ENCODE assay signal across 4 fruit fly cellular contexts in genomic region chr3L:15847655-15848054, dm6.
TF ChIP-seq lines count a peak whose summit lies in the region.

No protein-coding gene starts in this region.

- TF ChIP-seq CTCF in whole organism, embryonic (GFP tag; optimal IDR thresholded peaks at IDR 0.05; lab: Kevin White, UChicago) = no peak

TF ChIP-seq in whole organism, embryonic, 481 proteins besides CTCF, POLR2A, EP300 and RAD21 (continues in another document):
- TF ChIP-seq phol (tag; optimal IDR thresholded peaks at IDR 0.05; lab: Kevin White, UChicago) (peak; percentile 44), zen2 (GFP tag; IDR thresholded peaks at IDR 0.05; lab: Robert Waterston, UW; ENCODE audit: partially characterized antibody) (no peak), hkb (optimal IDR thresholded peaks at IDR 0.05; lab: Kevin White, UChicago) (no peak), hkb (GFP tag; IDR thresholded peaks at IDR 0.05; lab: Robert Waterston, UW) (no peak), CG8765 (GFP tag; IDR thresholded peaks at IDR 0.05; lab: Robert Waterston, UW) (0 out of 2 replicates have a peak, but pooled peaks have one; percentile 45), Ptx1 (GFP tag; IDR thresholded peaks at IDR 0.05; lab: Robert Waterston, UW) (no peak), CG14667 (GFP tag; IDR thresholded peaks at IDR 0.05; lab: Robert Waterston, UW) (no peak), CG6175 (GFP tag; IDR thresholded peaks at IDR 0.05; lab: Robert Waterston, UW) (no peak), CG10462 (GFP tag; optimal IDR thresholded peaks at IDR 0.05; lab: Kevin White, UChicago) (no peak), corto (GFP tag; optimal IDR thresholded peaks at IDR 0.05; lab: Kevin White, UChicago) (no peak), Hr78 (GFP tag; optimal IDR thresholded peaks at IDR 0.05; lab: Kevin White, UChicago) (no peak), CG10543 (GFP tag; optimal IDR thresholded peaks at IDR 0.05; lab: Kevin White, UChicago) (no peak), CG10267 (tag; optimal IDR thresholded peaks at IDR 0.05; lab: Kevin White, UChicago) (peak; percentile 14), zf30C (GFP tag; optimal IDR thresholded peaks at IDR 0.05; lab: Kevin White, UChicago) (peak; percentile 72), eyg (GFP tag; optimal IDR thresholded peaks at IDR 0.05; lab: Kevin White, UChicago) (no peak), CG7928 (GFP tag; optimal IDR thresholded peaks at IDR 0.05; lab: Kevin White, UChicago) (no peak), nmo (GFP tag; optimal IDR thresholded peaks at IDR 0.05; lab: Kevin White, UChicago) (peak; percentile 15), fd102C (GFP tag; optimal IDR thresholded peaks at IDR 0.05; lab: Kevin White, UChicago) (peak; percentile 5), tio (GFP tag; optimal IDR thresholded peaks at IDR 0.05; lab: Kevin White, UChicago) (peak; percentile 39), abd-A (tag; optimal IDR thresholded peaks at IDR 0.05; lab: Kevin White, UChicago) (no peak), CG12659 (GFP tag; optimal IDR thresholded peaks at IDR 0.05; lab: Kevin White, UChicago) (no peak), unc-4 (GFP tag; IDR thresholded peaks at IDR 0.05; lab: Robert Waterston, UW; ENCODE audit: partially characterized antibody) (no peak), Lim3 (GFP tag; IDR thresholded peaks at IDR 0.05; lab: Robert Waterston, UW) (no peak)

TF ChIP-seq in whole organism, prepupa, 60 proteins besides CTCF, POLR2A, EP300 and RAD21 (continues in another document):
- TF ChIP-seq eg (GFP tag; IDR thresholded peaks at IDR 0.05; lab: Robert Waterston, UW) (no peak), spab (GFP tag; optimal IDR thresholded peaks at IDR 0.05; lab: Kevin White, UChicago) (peak; percentile 55), Eip78C (GFP tag; lab: Kevin White, UChicago) (peak; percentile 80), Ets21C (GFP tag; optimal IDR thresholded peaks at IDR 0.05; lab: Kevin White, UChicago) (no peak), ss (GFP tag; optimal IDR thresholded peaks at IDR 0.05; lab: Kevin White, UChicago) (peak in 1 of 2 experiments; percentile 10), OdsH (GFP tag; optimal IDR thresholded peaks at IDR 0.05; lab: Kevin White, UChicago) (peak; percentile 17), CG8632 (GFP tag; optimal IDR thresholded peaks at IDR 0.05; lab: Kevin White, UChicago) (peak; percentile 25), CG8319 (GFP tag; optimal IDR thresholded peaks at IDR 0.05; lab: Kevin White, UChicago) (no peak), Sox102F (GFP tag; optimal IDR thresholded peaks at IDR 0.05; lab: Kevin White, UChicago) (peak; percentile 29), CG9139 (GFP tag; optimal IDR thresholded peaks at IDR 0.05; lab: Kevin White, UChicago) (no peak), topi (GFP tag; optimal IDR thresholded peaks at IDR 0.05; lab: Kevin White, UChicago) (peak; percentile 59), Met (GFP tag; optimal IDR thresholded peaks at IDR 0.05; lab: Kevin White, UChicago) (peak; percentile 39), CG4318 (GFP tag; optimal IDR thresholded peaks at IDR 0.05; lab: Kevin White, UChicago) (no peak), CG8119 (GFP tag; IDR thresholded peaks at IDR 0.05; lab: Robert Waterston, UW) (no peak), CG16779 (tag; optimal IDR thresholded peaks at IDR 0.05; lab: Kevin White, UChicago) (no peak), CG10669 (GFP tag; optimal IDR thresholded peaks at IDR 0.05; lab: Kevin White, UChicago) (no peak), CG3919 (GFP tag; optimal IDR thresholded peaks at IDR 0.05; lab: Kevin White, UChicago) (peak; percentile 34), Smox (GFP tag; optimal IDR thresholded peaks at IDR 0.05; lab: Kevin White, UChicago) (peak; percentile 37), Hr4 (GFP tag; optimal IDR thresholded peaks at IDR 0.05; lab: Kevin White, UChicago) (no peak), CG6792 (GFP tag; optimal IDR thresholded peaks at IDR 0.05; lab: Kevin White, UChicago) (peak; percentile 19), CG6808 (GFP tag; optimal IDR thresholded peaks at IDR 0.05; lab: Kevin White, UChicago) (peak; percentile 51), cyc (GFP tag; optimal IDR thresholded peaks at IDR 0.05; lab: Kevin White, UChicago) (peak; percentile 43), CG10631 (GFP tag; optimal IDR thresholded peaks at IDR 0.05; lab: Kevin White, UChicago) (peak; percentile 49), CG15336 (GFP tag; IDR thresholded peaks at IDR 0.05; lab: Robert Waterston, UW) (no peak), net (GFP tag; optimal IDR thresholded peaks at IDR 0.05; lab: Kevin White, UChicago) (no peak)

TF ChIP-seq in whole organism, pupa, 21 proteins besides CTCF, POLR2A, EP300 and RAD21:
- peak; percentile 18 for TF ChIP-seq CG14655 (GFP tag; optimal IDR thresholded peaks at IDR 0.05; lab: Kevin White, UChicago)
- TF ChIP-seq CG8159 (tag; optimal IDR thresholded peaks at IDR 0.05; lab: Kevin White, UChicago) = peak; percentile 41
- TF ChIP-seq Pif1A (GFP tag; optimal IDR thresholded peaks at IDR 0.05; lab: Kevin White, UChicago) = peak; percentile 8
- TF ChIP-seq rn (GFP tag; IDR thresholded peaks at IDR 0.05; lab: Robert Waterston, UW) = no peak
- no peak for TF ChIP-seq Snoo (tag; optimal IDR thresholded peaks at IDR 0.05; lab: Kevin White, UChicago)

TF ChIP-seq in whole organism, wandering third instar larva, 38 proteins besides CTCF, POLR2A, EP300 and RAD21:
- TF ChIP-seq woc (GFP tag; optimal IDR thresholded peaks at IDR 0.05; lab: Kevin White, UChicago) = peak; percentile 23
- TF ChIP-seq h (GFP tag; optimal IDR thresholded peaks at IDR 0.05; lab: Kevin White, UChicago) = peak; percentile 37
- peak in 1 of 2 experiments; percentile 36 for TF ChIP-seq foxo (GFP tag; optimal IDR thresholded peaks at IDR 0.05; lab: Kevin White, UChicago)
- TF ChIP-seq fru (GFP tag; optimal IDR thresholded peaks at IDR 0.05; lab: Kevin White, UChicago) = peak; percentile 42
- no peak for TF ChIP-seq CG9705 (GFP tag; optimal IDR thresholded peaks at IDR 0.05; lab: Kevin White, UChicago)
- peak; percentile 28 for TF ChIP-seq dmrt93B (GFP tag; optimal IDR thresholded peaks at IDR 0.05; lab: Kevin White, UChicago)
- TF ChIP-seq HLH106 (tag; optimal IDR thresholded peaks at IDR 0.05; lab: Kevin White, UChicago) = peak; percentile 18
- TF ChIP-seq jim (GFP tag; optimal IDR thresholded peaks at IDR 0.05; lab: Kevin White, UChicago) = no peak

Comparison
In these comparisons a context has a peak if more than half of its experiments do, and no peak if none do; other contexts are left out.
1. Of the 7 proteins assayed by ChIP-seq in both whole organism, embryonic and whole organism, prepupa: peak only in whole organism, embryonic: none; only in whole organism, prepupa: Blimp-1, Hr39 and Sox102F; in both: none; in neither: 4.